ENCODE assay signal across 1 fruit fly cellular context in the genomic region with DNA sequence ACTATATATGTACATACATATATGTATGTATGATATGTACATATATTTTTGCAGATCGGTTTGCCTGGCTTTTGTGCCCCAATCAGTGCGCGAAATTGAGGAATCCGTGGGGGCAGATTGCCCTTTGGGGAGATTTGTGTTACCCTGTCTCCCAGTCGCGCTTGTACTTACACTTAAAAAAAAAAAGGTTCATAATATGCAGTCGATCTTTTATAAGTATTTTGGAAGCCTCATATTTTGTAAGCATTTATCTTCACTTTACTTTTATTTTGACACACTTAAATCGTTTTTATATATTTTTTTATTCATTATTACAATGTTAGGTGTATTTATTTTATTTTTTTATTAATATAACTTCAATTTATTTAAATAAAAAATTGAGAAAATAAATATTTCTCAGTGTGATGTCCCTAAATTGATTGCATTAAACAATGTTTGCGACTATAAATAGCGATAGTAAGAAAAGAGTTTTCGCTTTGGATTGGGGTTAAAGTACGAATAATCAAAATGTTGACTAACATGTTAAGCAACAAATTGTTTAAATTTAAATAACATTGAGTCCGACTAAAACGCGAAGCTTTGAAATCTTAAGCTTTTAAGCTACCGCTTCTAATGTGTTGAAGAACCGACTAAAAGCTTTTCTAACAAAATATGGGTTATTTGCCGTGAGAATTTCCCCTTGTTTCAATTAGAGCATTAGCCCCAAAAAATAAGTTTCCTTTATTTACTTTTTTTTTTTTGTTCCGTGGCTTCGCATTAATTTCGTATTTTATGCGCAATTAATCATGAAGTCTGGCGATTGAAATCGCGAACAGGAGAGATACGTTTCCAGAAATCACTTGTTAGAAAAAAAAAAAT.
TF ChIP-seq lines count a peak whose summit lies in the region.

No protein-coding gene starts in this region.

TF ChIP-seq in whole organism, embryonic, 481 proteins besides CTCF, POLR2A, EP300 and RAD21 (continued from another document and continues in another):
- TF ChIP-seq Bdp1 (GFP tag; optimal IDR thresholded peaks at IDR 0.05; lab: Kevin White, UChicago) (no peak), CG6254 (GFP tag; optimal IDR thresholded peaks at IDR 0.05; lab: Kevin White, UChicago) (no peak), HLH4C (GFP tag; IDR thresholded peaks at IDR 0.05; lab: Robert Waterston, UW; ENCODE audit: partially characterized antibody) (no peak), Lim3 (GFP tag; IDR thresholded peaks at IDR 0.05; lab: Robert Waterston, UW) (no peak), dmrt11E (tag; optimal IDR thresholded peaks at IDR 0.05; lab: Kevin White, UChicago) (no peak), bab2 (GFP tag; optimal IDR thresholded peaks at IDR 0.05; lab: Kevin White, UChicago) (no peak), pb (GFP tag; optimal IDR thresholded peaks at IDR 0.05; lab: Kevin White, UChicago) (no peak), Sin3A (optimal IDR thresholded peaks at IDR 0.05; lab: Kevin White, UChicago) (no peak), H15 (GFP tag; IDR thresholded peaks at IDR 0.05; lab: Robert Waterston, UW) (no peak), onecut (GFP tag; IDR thresholded peaks at IDR 0.05; lab: Robert Waterston, UW) (no peak), CG8359 (GFP tag; optimal IDR thresholded peaks at IDR 0.05; lab: Kevin White, UChicago; ENCODE audit: borderline replicate concordance) (no peak), br (optimal IDR thresholded peaks at IDR 0.05; lab: Kevin White, UChicago) (no peak), CG10147 (GFP tag; optimal IDR thresholded peaks at IDR 0.05; lab: Kevin White, UChicago) (no peak), unc-4 (GFP tag; IDR thresholded peaks at IDR 0.05; lab: Robert Waterston, UW; ENCODE audit: partially characterized antibody) (no peak), CG6175 (GFP tag; IDR thresholded peaks at IDR 0.05; lab: Robert Waterston, UW) (no peak), Xrp1 (GFP tag; IDR thresholded peaks at IDR 0.05; lab: Robert Waterston, UW) (no peak), ci (GFP tag; IDR thresholded peaks at IDR 0.05; lab: Robert Waterston, UW) (no peak), CG14965 (GFP tag; optimal IDR thresholded peaks at IDR 0.05; lab: Kevin White, UChicago; ENCODE audit: borderline replicate concordance) (no peak), dpn (GFP tag; optimal IDR thresholded peaks at IDR 0.05; lab: Kevin White, UChicago) (no peak), tna (GFP tag; IDR thresholded peaks at IDR 0.05; lab: Robert Waterston, UW; ENCODE audit: partially characterized antibody) (no peak), wor (GFP tag; IDR thresholded peaks at IDR 0.05; lab: Robert Waterston, UW) (no peak), CG6791 (GFP tag; IDR thresholded peaks at IDR 0.05; lab: Robert Waterston, UW; ENCODE audit: partially characterized antibody) (no peak), CG14860 (GFP tag; IDR thresholded peaks at IDR 0.05; lab: Robert Waterston, UW; ENCODE audit: partially characterized antibody) (no peak), Hey (tag; optimal IDR thresholded peaks at IDR 0.05; lab: Kevin White, UChicago) (no peak), CG31441 (GFP tag; IDR thresholded peaks at IDR 0.05; lab: Robert Waterston, UW) (peak; percentile 51), fd3F (GFP tag; optimal IDR thresholded peaks at IDR 0.05; lab: Kevin White, UChicago) (no peak), crc (GFP tag; optimal IDR thresholded peaks at IDR 0.05; lab: Kevin White, UChicago) (no peak), NfI (GFP tag; optimal IDR thresholded peaks at IDR 0.05; lab: Kevin White, UChicago) (no peak), HLH54F (GFP tag; optimal IDR thresholded peaks at IDR 0.05; lab: Kevin White, UChicago) (no peak), lmd (GFP tag; IDR thresholded peaks at IDR 0.05; lab: Robert Waterston, UW) (no peak), CG18764 (GFP tag; optimal IDR thresholded peaks at IDR 0.05; lab: Kevin White, UChicago) (no peak), sens-2 (GFP tag; IDR thresholded peaks at IDR 0.05; lab: Robert Waterston, UW) (no peak), CG7786 (GFP tag; optimal IDR thresholded peaks at IDR 0.05; lab: Kevin White, UChicago) (no peak), Lhr (GFP tag; optimal IDR thresholded peaks at IDR 0.05; lab: Kevin White, UChicago) (no peak), CG16779 (GFP tag; IDR thresholded peaks at IDR 0.05; lab: Robert Waterston, UW) (no peak), Six4 (GFP tag; optimal IDR thresholded peaks at IDR 0.05; lab: Kevin White, UChicago) (no peak), CG15696 (tag; optimal IDR thresholded peaks at IDR 0.05; lab: Kevin White, UChicago) (no peak), CG10462 (GFP tag; optimal IDR thresholded peaks at IDR 0.05; lab: Kevin White, UChicago) (no peak), CG33213 (GFP tag; optimal IDR thresholded peaks at IDR 0.05; lab: Kevin White, UChicago) (no peak), Deaf1 (tag; optimal IDR thresholded peaks at IDR 0.05; lab: Kevin White, UChicago) (no peak), CG1647 (GFP tag; optimal IDR thresholded peaks at IDR 0.05; lab: Kevin White, UChicago) (no peak), CG12155 (GFP tag; optimal IDR thresholded peaks at IDR 0.05; lab: Kevin White, UChicago) (no peak), Dll (GFP tag; IDR thresholded peaks at IDR 0.05; lab: Robert Waterston, UW; ENCODE audit: partially characterized antibody) (no peak), CG8281 (tag; optimal IDR thresholded peaks at IDR 0.05; lab: Kevin White, UChicago) (no peak), CG34224 (GFP tag; IDR thresholded peaks at IDR 0.05; lab: Robert Waterston, UW; ENCODE audit: partially characterized antibody) (no peak), Aef1 (GFP tag; IDR thresholded peaks at IDR 0.05; lab: Robert Waterston, UW) (no peak), eyg (GFP tag; optimal IDR thresholded peaks at IDR 0.05; lab: Kevin White, UChicago) (no peak), NFAT (GFP tag; IDR thresholded peaks at IDR 0.05; lab: Robert Waterston, UW) (no peak), Opbp (GFP tag; IDR thresholded peaks at IDR 0.05; lab: Robert Waterston, UW; ENCODE audit: partially characterized antibody) (no peak), hb (GFP tag; IDR thresholded peaks at IDR 0.05; lab: Robert Waterston, UW; ENCODE audit: partially characterized antibody) (no peak), fd102C (GFP tag; optimal IDR thresholded peaks at IDR 0.05; lab: Kevin White, UChicago) (no peak), CG31224 (GFP tag; IDR thresholded peaks at IDR 0.05; lab: Robert Waterston, UW) (no peak), sqz (GFP tag; optimal IDR thresholded peaks at IDR 0.05; lab: Kevin White, UChicago) (no peak), lab (GFP tag; optimal IDR thresholded peaks at IDR 0.05; lab: Kevin White, UChicago) (peak; percentile 46), ab (GFP tag; optimal IDR thresholded peaks at IDR 0.05; lab: Kevin White, UChicago) (no peak), disco-r (GFP tag; optimal IDR thresholded peaks at IDR 0.05; lab: Kevin White, UChicago) (no peak), Elba2 (GFP tag; optimal IDR thresholded peaks at IDR 0.05; lab: Kevin White, UChicago) (no peak), CG1233 (GFP tag; optimal IDR thresholded peaks at IDR 0.05; lab: Kevin White, UChicago) (no peak), mld (GFP tag; IDR thresholded peaks at IDR 0.05; lab: Robert Waterston, UW; ENCODE audit: partially characterized antibody) (no peak), Nf-YC (tag; optimal IDR thresholded peaks at IDR 0.05; lab: Kevin White, UChicago) (no peak), CG10209 (GFP tag; optimal IDR thresholded peaks at IDR 0.05; lab: Kevin White, UChicago) (peak; percentile 18), B-H2 (GFP tag; optimal IDR thresholded peaks at IDR 0.05; lab: Kevin White, UChicago) (no peak), NC2α (GFP tag; optimal IDR thresholded peaks at IDR 0.05; lab: Kevin White, UChicago) (no peak), nmo (GFP tag; optimal IDR thresholded peaks at IDR 0.05; lab: Kevin White, UChicago) (no peak), Usf (GFP tag; optimal IDR thresholded peaks at IDR 0.05; lab: Kevin White, UChicago) (no peak), otp (GFP tag; IDR thresholded peaks at IDR 0.05; lab: Robert Waterston, UW) (no peak), lola (GFP tag; optimal IDR thresholded peaks at IDR 0.05; lab: Kevin White, UChicago) (no peak), maf-S (GFP tag; optimal IDR thresholded peaks at IDR 0.05; lab: Kevin White, UChicago) (no peak), Antp (GFP tag; optimal IDR thresholded peaks at IDR 0.05; lab: Kevin White, UChicago) (no peak), dysf (GFP tag; IDR thresholded peaks at IDR 0.05; lab: Robert Waterston, UW) (no peak), zfh2 (GFP tag; optimal IDR thresholded peaks at IDR 0.05; lab: Kevin White, UChicago) (no peak), CG1602 (GFP tag; optimal IDR thresholded peaks at IDR 0.05; lab: Kevin White, UChicago) (no peak), row (GFP tag; IDR thresholded peaks at IDR 0.05; lab: Robert Waterston, UW) (peak; percentile 40), CG11696 (GFP tag; IDR thresholded peaks at IDR 0.05; lab: Robert Waterston, UW) (no peak), CG10979 (tag; optimal IDR thresholded peaks at IDR 0.05; lab: Kevin White, UChicago) (no peak), CG11723 (GFP tag; optimal IDR thresholded peaks at IDR 0.05; lab: Kevin White, UChicago) (no peak), grn (GFP tag; optimal IDR thresholded peaks at IDR 0.05; lab: Kevin White, UChicago) (no peak), CG15011 (GFP tag; optimal IDR thresholded peaks at IDR 0.05; lab: Kevin White, UChicago) (no peak), CG34376 (GFP tag; optimal IDR thresholded peaks at IDR 0.05; lab: Kevin White, UChicago) (no peak), CG14667 (GFP tag; IDR thresholded peaks at IDR 0.05; lab: Robert Waterston, UW) (no peak), Dad (GFP tag; optimal IDR thresholded peaks at IDR 0.05; lab: Kevin White, UChicago) (no peak), dati (GFP tag; IDR thresholded peaks at IDR 0.05; lab: Robert Waterston, UW) (no peak), CG15601 (tag; optimal IDR thresholded peaks at IDR 0.05; lab: Kevin White, UChicago) (no peak), Max (GFP tag; optimal IDR thresholded peaks at IDR 0.05; lab: Kevin White, UChicago) (no peak), Trl (optimal IDR thresholded peaks at IDR 0.05; lab: Kevin White, UChicago) (no peak), Trl (GFP tag; optimal IDR thresholded peaks at IDR 0.05; lab: Kevin White, UChicago) (no peak), CG7963 (GFP tag; IDR thresholded peaks at IDR 0.05; lab: Robert Waterston, UW; ENCODE audit: partially characterized antibody) (no peak), dmrt99B (tag; optimal IDR thresholded peaks at IDR 0.05; lab: Kevin White, UChicago) (peak; percentile 50), CG1832 (GFP tag; optimal IDR thresholded peaks at IDR 0.05; lab: Kevin White, UChicago) (no peak), Sox100B (GFP tag; optimal IDR thresholded peaks at IDR 0.05; lab: Kevin White, UChicago) (no peak), jigr1 (GFP tag; IDR thresholded peaks at IDR 0.05; lab: Robert Waterston, UW) (no peak), insv (GFP tag; optimal IDR thresholded peaks at IDR 0.05; lab: Kevin White, UChicago) (no peak), CG2199 (GFP tag; IDR thresholded peaks at IDR 0.05; lab: Robert Waterston, UW) (no peak), zen2 (GFP tag; IDR thresholded peaks at IDR 0.05; lab: Robert Waterston, UW; ENCODE audit: partially characterized antibody) (no peak), CG8944 (GFP tag; optimal IDR thresholded peaks at IDR 0.05; lab: Kevin White, UChicago) (no peak), sim (GFP tag; IDR thresholded peaks at IDR 0.05; lab: Robert Waterston, UW) (no peak), sug (tag; optimal IDR thresholded peaks at IDR 0.05; lab: Kevin White, UChicago) (peak; percentile 17), ttk (GFP tag; IDR thresholded peaks at IDR 0.05; lab: Robert Waterston, UW) (no peak), Dp (GFP tag; optimal IDR thresholded peaks at IDR 0.05; lab: Kevin White, UChicago) (peak; percentile 48), CoRest (tag; optimal IDR thresholded peaks at IDR 0.05; lab: Kevin White, UChicago) (peak; percentile 28), cad (GFP tag; optimal IDR thresholded peaks at IDR 0.05; lab: Kevin White, UChicago) (no peak), CG12104 (GFP tag; optimal IDR thresholded peaks at IDR 0.05; lab: Kevin White, UChicago) (no peak), CG9797 (GFP tag; optimal IDR thresholded peaks at IDR 0.05; lab: Kevin White, UChicago) (no peak), croc (GFP tag; conservative IDR thresholded peaks at IDR 0.05; lab: Robert Waterston, UW) (no peak), CG17186 (GFP tag; optimal IDR thresholded peaks at IDR 0.05; lab: Kevin White, UChicago) (no peak), CG9437 (GFP tag; optimal IDR thresholded peaks at IDR 0.05; lab: Kevin White, UChicago) (no peak), az2 (GFP tag; optimal IDR thresholded peaks at IDR 0.05; lab: Kevin White, UChicago) (no peak), Atf6 (GFP tag; IDR thresholded peaks at IDR 0.05; lab: Robert Waterston, UW) (no peak), CG2202 (tag; optimal IDR thresholded peaks at IDR 0.05; lab: Kevin White, UChicago) (no peak), CG13424 (tag; optimal IDR thresholded peaks at IDR 0.05; lab: Kevin White, UChicago) (peak; percentile 41), ac (GFP tag; optimal IDR thresholded peaks at IDR 0.05; lab: Kevin White, UChicago) (no peak), Meics (GFP tag; optimal IDR thresholded peaks at IDR 0.05; lab: Kevin White, UChicago) (peak; percentile 13), HLHmδ (GFP tag; optimal IDR thresholded peaks at IDR 0.05; lab: Kevin White, UChicago) (no peak), CG14050 (GFP tag; IDR thresholded peaks at IDR 0.05; lab: Robert Waterston, UW) (no peak), Bteb2 (GFP tag; optimal IDR thresholded peaks at IDR 0.05; lab: Kevin White, UChicago) (no peak), chm (GFP tag; IDR thresholded peaks at IDR 0.05; lab: Robert Waterston, UW) (no peak), lilli (GFP tag; optimal IDR thresholded peaks at IDR 0.05; lab: Kevin White, UChicago) (no peak), CG9876 (GFP tag; optimal IDR thresholded peaks at IDR 0.05; lab: Kevin White, UChicago) (no peak), CG12071 (GFP tag; optimal IDR thresholded peaks at IDR 0.05; lab: Kevin White, UChicago) (no peak), CG9215 (GFP tag; IDR thresholded peaks at IDR 0.05; lab: Robert Waterston, UW) (no peak), tap (tag; optimal IDR thresholded peaks at IDR 0.05; lab: Kevin White, UChicago) (peak; percentile 1), Hand (GFP tag; optimal IDR thresholded peaks at IDR 0.05; lab: Kevin White, UChicago) (no peak), CG33557 (GFP tag; optimal IDR thresholded peaks at IDR 0.05; lab: Kevin White, UChicago) (no peak), CG3281 (GFP tag; optimal IDR thresholded peaks at IDR 0.05; lab: Kevin White, UChicago) (peak; percentile 2), CG12659 (GFP tag; optimal IDR thresholded peaks at IDR 0.05; lab: Kevin White, UChicago) (peak; percentile 18), scrt (GFP tag; optimal IDR thresholded peaks at IDR 0.05; lab: Kevin White, UChicago) (no peak), Fer2 (tag; optimal IDR thresholded peaks at IDR 0.05; lab: Kevin White, UChicago) (no peak), Mad (GFP tag; optimal IDR thresholded peaks at IDR 0.05; lab: Kevin White, UChicago) (no peak)
